Comparison of ENCODE assay signal across 3 fruit fly cellular contexts in the genomic region with DNA sequence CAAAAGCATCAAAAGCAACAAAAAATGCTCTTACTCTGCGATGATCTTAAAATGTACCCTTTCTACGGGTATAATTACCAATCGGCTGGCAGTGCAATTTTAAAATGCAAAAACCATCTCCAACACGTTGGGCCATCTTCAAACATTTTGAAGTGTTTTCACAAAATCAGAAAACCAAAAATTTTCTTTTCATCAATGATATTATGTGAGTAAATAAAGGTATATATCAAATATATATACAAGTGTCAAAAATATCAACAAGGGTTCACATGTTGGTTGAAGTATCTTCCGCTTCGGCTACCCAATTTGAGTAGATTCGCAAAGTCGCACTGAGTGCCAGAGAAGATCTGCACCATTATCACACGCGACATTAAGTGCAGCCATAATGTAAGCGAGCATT.
TF ChIP-seq lines count a peak whose summit lies in the region.

No protein-coding gene starts in this region.

TF ChIP-seq in whole organism, prepupa, 60 proteins besides CTCF, POLR2A, EP300 and RAD21 (continues in another document):
- TF ChIP-seq net (GFP tag; optimal IDR thresholded peaks at IDR 0.05; lab: Kevin White, UChicago): no peak
- TF ChIP-seq achi (GFP tag; optimal IDR thresholded peaks at IDR 0.05; lab: Kevin White, UChicago): no peak
- TF ChIP-seq Sox102F (GFP tag; optimal IDR thresholded peaks at IDR 0.05; lab: Kevin White, UChicago): no peak
- no peak for TF ChIP-seq salr (GFP tag; optimal IDR thresholded peaks at IDR 0.05; lab: Kevin White, UChicago)
- peak; percentile 1 for TF ChIP-seq acj6 (GFP tag; optimal IDR thresholded peaks at IDR 0.05; lab: Kevin White, UChicago)
- TF ChIP-seq CG8632 (GFP tag; optimal IDR thresholded peaks at IDR 0.05; lab: Kevin White, UChicago): peak; percentile 2
- no peak for TF ChIP-seq Ets21C (GFP tag; optimal IDR thresholded peaks at IDR 0.05; lab: Kevin White, UChicago)
- no peak for TF ChIP-seq CG6276 (GFP tag; optimal IDR thresholded peaks at IDR 0.05; lab: Kevin White, UChicago)
- TF ChIP-seq CG3032 (tag; optimal IDR thresholded peaks at IDR 0.05; lab: Kevin White, UChicago): peak; percentile 25
- TF ChIP-seq CG6792 (GFP tag; optimal IDR thresholded peaks at IDR 0.05; lab: Kevin White, UChicago): peak; percentile 13
- TF ChIP-seq Hr38 (GFP tag; optimal IDR thresholded peaks at IDR 0.05; lab: Kevin White, UChicago): no peak
- no peak for TF ChIP-seq CG11762 (GFP tag; optimal IDR thresholded peaks at IDR 0.05; lab: Kevin White, UChicago; ENCODE audit: insufficient read depth)
- TF ChIP-seq CG34406 (GFP tag; optimal IDR thresholded peaks at IDR 0.05; lab: Kevin White, UChicago): no peak
- no peak for TF ChIP-seq CG15336 (GFP tag; IDR thresholded peaks at IDR 0.05; lab: Robert Waterston, UW)
- TF ChIP-seq Smox (GFP tag; optimal IDR thresholded peaks at IDR 0.05; lab: Kevin White, UChicago): peak; percentile 5
- TF ChIP-seq Eip78C (GFP tag; lab: Kevin White, UChicago): peak; percentile 67
- TF ChIP-seq CG3919 (GFP tag; optimal IDR thresholded peaks at IDR 0.05; lab: Kevin White, UChicago): peak; percentile 39
- no peak for TF ChIP-seq Eip75B (GFP tag; optimal IDR thresholded peaks at IDR 0.05; lab: Kevin White, UChicago)
- TF ChIP-seq CG10669 (GFP tag; optimal IDR thresholded peaks at IDR 0.05; lab: Kevin White, UChicago): peak; percentile 23
- TF ChIP-seq CG6808 (GFP tag; optimal IDR thresholded peaks at IDR 0.05; lab: Kevin White, UChicago): peak; percentile 27
- TF ChIP-seq CG6163 (GFP tag; IDR thresholded peaks at IDR 0.05; lab: Robert Waterston, UW): no peak
- no peak for TF ChIP-seq fkh (GFP tag; optimal IDR thresholded peaks at IDR 0.05; lab: Kevin White, UChicago)
- no peak for TF ChIP-seq Gug (GFP tag; IDR thresholded peaks at IDR 0.05; lab: Robert Waterston, UW)
- no peak for TF ChIP-seq fd85E (GFP tag; optimal IDR thresholded peaks at IDR 0.05; lab: Kevin White, UChicago)
- TF ChIP-seq CG8319 (GFP tag; optimal IDR thresholded peaks at IDR 0.05; lab: Kevin White, UChicago): no peak
- peak; percentile 24 for TF ChIP-seq pdm3 (GFP tag; optimal IDR thresholded peaks at IDR 0.05; lab: Kevin White, UChicago)
- TF ChIP-seq Ets96B (tag; optimal IDR thresholded peaks at IDR 0.05; lab: Kevin White, UChicago): no peak
- TF ChIP-seq vri (GFP tag; optimal IDR thresholded peaks at IDR 0.05; lab: Kevin White, UChicago): no peak
- TF ChIP-seq Lpt (GFP tag; optimal IDR thresholded peaks at IDR 0.05; lab: Kevin White, UChicago): no peak
- TF ChIP-seq CG4318 (GFP tag; optimal IDR thresholded peaks at IDR 0.05; lab: Kevin White, UChicago): no peak

TF ChIP-seq in whole organism, pupa, 21 proteins besides CTCF, POLR2A, EP300 and RAD21:
- no peak for TF ChIP-seq fd96Ca (GFP tag; IDR thresholded peaks at IDR 0.05; lab: Robert Waterston, UW)
- peak; percentile 63 for TF ChIP-seq Pif1B (GFP tag; optimal IDR thresholded peaks at IDR 0.05; lab: Kevin White, UChicago)
- no peak for TF ChIP-seq rn (GFP tag; IDR thresholded peaks at IDR 0.05; lab: Robert Waterston, UW)
- no peak for TF ChIP-seq gl (tag; optimal IDR thresholded peaks at IDR 0.05; lab: Kevin White, UChicago)
- TF ChIP-seq CG10348 (GFP tag; IDR thresholded peaks at IDR 0.05; lab: Robert Waterston, UW): no peak
- no peak for TF ChIP-seq CG34367 (tag; optimal IDR thresholded peaks at IDR 0.05; lab: Kevin White, UChicago)
- TF ChIP-seq CG14655 (GFP tag; optimal IDR thresholded peaks at IDR 0.05; lab: Kevin White, UChicago): peak; percentile 42
- TF ChIP-seq CG17806 (tag; optimal IDR thresholded peaks at IDR 0.05; lab: Kevin White, UChicago): peak; percentile 15
- peak; percentile 30 for TF ChIP-seq CG9948 (tag; optimal IDR thresholded peaks at IDR 0.05; lab: Kevin White, UChicago)
- TF ChIP-seq CG8159 (tag; optimal IDR thresholded peaks at IDR 0.05; lab: Kevin White, UChicago): peak; percentile 47
- TF ChIP-seq CG32121 (GFP tag; IDR thresholded peaks at IDR 0.05; lab: Robert Waterston, UW): no peak
- TF ChIP-seq Snoo (tag; optimal IDR thresholded peaks at IDR 0.05; lab: Kevin White, UChicago): no peak
- no peak for TF ChIP-seq CG12605 (GFP tag; IDR thresholded peaks at IDR 0.05; lab: Robert Waterston, UW)
- no peak for TF ChIP-seq Ets98B (GFP tag; IDR thresholded peaks at IDR 0.05; lab: Robert Waterston, UW)
- peak; percentile 23 for TF ChIP-seq Pif1A (GFP tag; optimal IDR thresholded peaks at IDR 0.05; lab: Kevin White, UChicago)
- peak; percentile 17 for TF ChIP-seq CG8301 (tag; optimal IDR thresholded peaks at IDR 0.05; lab: Kevin White, UChicago)
- TF ChIP-seq CG15710 (tag; optimal IDR thresholded peaks at IDR 0.05; lab: Kevin White, UChicago): no peak
- TF ChIP-seq CG13204 (GFP tag; optimal IDR thresholded peaks at IDR 0.05; lab: Kevin White, UChicago): no peak
- no peak for TF ChIP-seq D1 (tag; optimal IDR thresholded peaks at IDR 0.05; lab: Kevin White, UChicago)
- no peak for TF ChIP-seq EcR (GFP tag; optimal IDR thresholded peaks at IDR 0.05; lab: Kevin White, UChicago)
- TF ChIP-seq CG4496 (GFP tag; IDR thresholded peaks at IDR 0.05; lab: Robert Waterston, UW): no peak

TF ChIP-seq in whole organism, wandering third instar larva, 38 proteins besides CTCF, POLR2A, EP300 and RAD21:
- TF ChIP-seq Sp1 (GFP tag; optimal IDR thresholded peaks at IDR 0.05; lab: Kevin White, UChicago) (peak; percentile 7), h (GFP tag; optimal IDR thresholded peaks at IDR 0.05; lab: Kevin White, UChicago) (no peak), woc (GFP tag; optimal IDR thresholded peaks at IDR 0.05; lab: Kevin White, UChicago) (peak; percentile 17), HLH106 (tag; optimal IDR thresholded peaks at IDR 0.05; lab: Kevin White, UChicago) (peak; percentile 18), fru (GFP tag; optimal IDR thresholded peaks at IDR 0.05; lab: Kevin White, UChicago) (peak; percentile 40)
